Worm (Caenorhabditis elegans): Measurements from ENCODE around the gene T28H10.2.

Gene T28H10.2

DNA sequence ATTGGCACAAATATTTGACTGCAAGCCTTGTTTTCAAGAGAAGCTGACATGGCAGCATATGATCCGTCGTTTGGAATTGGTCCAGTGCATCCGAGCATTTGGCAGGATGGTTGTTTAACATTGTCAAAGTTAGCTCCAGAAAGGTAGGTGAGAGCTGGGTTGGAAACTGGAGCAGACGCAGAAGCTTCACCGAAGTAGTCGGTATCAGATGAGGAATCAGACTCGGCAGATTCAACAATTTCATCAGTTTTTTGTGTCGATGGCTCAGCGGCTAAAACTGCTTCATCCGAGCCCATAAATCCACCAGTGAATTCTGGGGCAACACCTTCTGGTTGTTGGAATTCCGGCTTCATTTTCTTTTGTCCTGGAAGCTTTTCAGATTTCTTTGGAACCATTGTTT is 36.9 kb upstream of the T28H10.2 start:
- TF ChIP-seq nhr-12 (tag; optimal IDR thresholded peaks at IDR 0.05) (no peak), unc-62 (GFP tag; optimal IDR thresholded peaks at IDR 0.05) (no peak), mab-5 (tag; optimal IDR thresholded peaks at IDR 0.05) (no peak), ceh-43 (GFP tag; optimal IDR thresholded peaks at IDR 0.05) (no peak), unc-120 (tag; optimal IDR thresholded peaks at IDR 0.05; ENCODE audit: poor library complexity, severe bottlenecking) (no peak), elt-1 (tag; optimal IDR thresholded peaks at IDR 0.05; ENCODE audit: borderline replicate concordance, insufficient read depth) (no peak), drap-1 (GFP tag; optimal IDR thresholded peaks at IDR 0.05) (no peak), mep-1 (tag; optimal IDR thresholded peaks at IDR 0.05) (no peak), lin-32 (GFP tag; optimal IDR thresholded peaks at IDR 0.05) (no peak), unc-39 (tag; optimal IDR thresholded peaks at IDR 0.05) (no peak), snpc-4 (tag; optimal IDR thresholded peaks at IDR 0.05) (no peak), bed-3 (GFP tag; optimal IDR thresholded peaks at IDR 0.05) (no peak), sem-2 (GFP tag; optimal IDR thresholded peaks at IDR 0.05) (no peak), ham-2 (GFP tag; optimal IDR thresholded peaks at IDR 0.05) (no peak), elt-3 (tag; optimal IDR thresholded peaks at IDR 0.05) (no peak), ztf-11 (tag; optimal IDR thresholded peaks at IDR 0.05) (no peak), M03D4.4 (tag; optimal IDR thresholded peaks at IDR 0.05) (no peak), nhr-2 (tag; optimal IDR thresholded peaks at IDR 0.05) (no peak), blmp-1 (tag; optimal IDR thresholded peaks at IDR 0.05) (no peak)

DNA sequence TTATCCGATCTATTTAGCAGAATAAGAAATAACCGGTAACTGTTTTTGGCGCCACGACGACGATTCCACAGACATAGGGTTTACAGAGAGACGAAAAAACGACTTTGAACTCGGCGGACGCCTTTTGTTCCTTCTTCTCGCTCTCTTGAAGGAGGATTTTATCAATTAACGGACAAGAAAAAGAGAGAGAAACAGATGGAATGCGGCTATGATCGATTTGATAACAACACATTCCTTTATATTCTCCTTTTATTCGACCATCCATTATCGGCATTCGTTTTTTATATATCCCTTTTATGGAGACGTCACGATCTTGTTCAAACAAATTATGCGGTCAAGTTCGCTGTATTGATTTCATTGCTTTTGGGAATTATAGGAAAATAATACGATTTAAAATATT is 36.1 kb upstream of the T28H10.2 start:
- TF ChIP-seq lin-32 (GFP tag; optimal IDR thresholded peaks at IDR 0.05), result no peak
- no peak for TF ChIP-seq drap-1 (GFP tag; optimal IDR thresholded peaks at IDR 0.05)
- no peak for TF ChIP-seq unc-62 (GFP tag; optimal IDR thresholded peaks at IDR 0.05)
- no peak for TF ChIP-seq zip-8 (tag; optimal IDR thresholded peaks at IDR 0.05)
- no peak for TF ChIP-seq nhr-2 (tag; optimal IDR thresholded peaks at IDR 0.05)
- no peak for TF ChIP-seq ceh-39 (tag; optimal IDR thresholded peaks at IDR 0.05)
- no peak for TF ChIP-seq M03D4.4 (tag; optimal IDR thresholded peaks at IDR 0.05)
- TF ChIP-seq nhr-237 (tag; optimal IDR thresholded peaks at IDR 0.05), result no peak
- TF ChIP-seq ces-1 (GFP tag; optimal IDR thresholded peaks at IDR 0.05), result no peak
- no peak for TF ChIP-seq tbx-8 (GFP tag; optimal IDR thresholded peaks at IDR 0.05)
- TF ChIP-seq pha-4 (tag; optimal IDR thresholded peaks at IDR 0.05), result no peak
- no peak for TF ChIP-seq sem-2 (GFP tag; optimal IDR thresholded peaks at IDR 0.05)
- TF ChIP-seq sptf-1 (tag; optimal IDR thresholded peaks at IDR 0.05), result no peak
- TF ChIP-seq mep-1 (tag; optimal IDR thresholded peaks at IDR 0.05), result no peak
- no peak for TF ChIP-seq blmp-1 (tag; optimal IDR thresholded peaks at IDR 0.05)
- no peak for TF ChIP-seq ceh-83 (GFP tag; optimal IDR thresholded peaks at IDR 0.05)
- TF ChIP-seq elt-1 (tag; optimal IDR thresholded peaks at IDR 0.05; ENCODE audit: borderline replicate concordance, insufficient read depth), result no peak
- no peak for TF ChIP-seq hlh-1 (tag; optimal IDR thresholded peaks at IDR 0.05)
- no peak for TF ChIP-seq mab-5 (tag; optimal IDR thresholded peaks at IDR 0.05)
- TF ChIP-seq unc-120 (tag; optimal IDR thresholded peaks at IDR 0.05; ENCODE audit: poor library complexity, severe bottlenecking), result no peak

DNA sequence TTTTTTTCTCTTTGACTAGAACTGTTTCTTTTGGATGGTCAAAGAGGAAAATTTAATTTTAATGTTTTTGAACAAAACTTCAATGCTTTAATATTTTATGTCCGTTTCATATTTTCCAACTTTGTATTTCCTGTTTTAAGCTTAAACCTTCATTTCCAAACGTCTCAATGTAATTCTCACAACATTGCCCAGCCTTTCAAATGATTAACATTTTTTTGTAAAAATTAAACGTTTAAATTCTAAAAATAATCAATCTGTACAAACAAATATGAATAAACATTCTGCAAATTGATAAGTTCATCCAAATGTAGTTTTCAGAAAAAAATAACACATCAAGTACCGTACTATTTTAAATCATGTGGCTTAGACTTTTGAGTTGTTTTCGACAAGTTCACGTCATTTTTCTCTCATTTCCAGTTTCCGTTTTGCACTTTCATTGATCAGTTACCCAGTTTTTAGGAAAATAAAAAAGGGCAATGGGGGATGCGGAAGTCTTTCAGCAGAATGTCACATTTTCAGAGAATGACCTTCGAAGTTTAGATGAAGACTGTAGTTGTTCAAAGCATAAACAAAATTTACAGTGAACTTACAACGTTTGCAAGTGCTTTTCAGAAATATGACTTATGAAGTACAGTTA is 30.1 kb upstream of the T28H10.2 start:
- no peak for TF ChIP-seq lin-13 (tag; optimal IDR thresholded peaks at IDR 0.05)
- TF ChIP-seq ceh-83 (GFP tag; optimal IDR thresholded peaks at IDR 0.05), result no peak
- TF ChIP-seq ham-2 (GFP tag; optimal IDR thresholded peaks at IDR 0.05), result no peak
- no peak for TF ChIP-seq mep-1 (tag; optimal IDR thresholded peaks at IDR 0.05)
- no peak for TF ChIP-seq bed-3 (GFP tag; optimal IDR thresholded peaks at IDR 0.05)
- TF ChIP-seq tbx-8 (GFP tag; optimal IDR thresholded peaks at IDR 0.05), result no peak
- no peak for TF ChIP-seq drap-1 (GFP tag; optimal IDR thresholded peaks at IDR 0.05)
- TF ChIP-seq flh-1 (GFP tag; optimal IDR thresholded peaks at IDR 0.05), result no peak
- TF ChIP-seq zip-8 (tag; optimal IDR thresholded peaks at IDR 0.05), result no peak
- TF ChIP-seq snpc-4 (tag; optimal IDR thresholded peaks at IDR 0.05), result no peak
- no peak for TF ChIP-seq unc-120 (tag; optimal IDR thresholded peaks at IDR 0.05; ENCODE audit: poor library complexity, severe bottlenecking)

DNA sequence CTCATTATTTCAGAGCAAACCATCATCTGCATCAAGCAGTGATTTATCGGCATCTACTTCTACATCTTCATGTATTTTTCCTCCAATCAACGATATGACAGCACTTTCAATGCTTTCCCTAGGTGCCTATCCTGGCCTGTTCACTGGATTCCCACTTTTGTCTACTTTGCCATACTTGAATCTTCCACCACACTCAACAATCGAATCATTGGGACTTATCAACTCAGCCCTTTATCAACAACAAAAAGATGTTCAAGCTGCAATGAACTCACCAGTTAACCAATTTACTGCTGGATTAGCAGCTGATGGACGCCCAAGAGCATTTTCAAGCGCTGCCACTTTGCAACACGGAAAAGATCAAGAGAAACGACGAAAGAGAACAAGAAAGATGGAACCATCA is 28.5 kb upstream of the T28H10.2 start:
- TF ChIP-seq unc-39 (tag; optimal IDR thresholded peaks at IDR 0.05) (no peak), ceh-83 (GFP tag; optimal IDR thresholded peaks at IDR 0.05) (no peak), bed-3 (GFP tag; optimal IDR thresholded peaks at IDR 0.05) (no peak)

DNA sequence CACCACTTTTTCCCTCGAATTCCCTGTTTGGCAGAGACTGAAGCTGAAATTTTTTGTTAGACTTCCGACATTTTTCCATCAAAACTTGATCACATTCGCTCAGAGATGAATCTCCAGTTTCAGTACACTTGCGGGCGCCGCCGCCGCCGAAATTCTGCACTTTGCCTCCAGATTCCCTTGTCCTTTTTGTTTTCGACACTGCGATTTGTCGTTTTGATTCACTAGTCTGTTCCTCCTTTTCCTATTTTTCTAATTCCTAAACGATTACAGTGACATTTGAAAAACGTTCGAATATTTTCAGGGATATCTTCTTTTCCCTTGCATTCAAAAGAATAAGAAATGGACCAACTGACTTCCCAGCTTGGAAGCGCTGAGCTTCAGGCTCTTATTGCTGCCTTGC is 28.0 kb upstream of the T28H10.2 start, which contains the start of gene F45D3.2:
Gene F45D3.2 (plus strand): TSS at position 301 of the 400 bp plus-strand sequence.
- TF ChIP-seq ceh-43 (GFP tag; optimal IDR thresholded peaks at IDR 0.05) (no peak), elt-3 (tag; optimal IDR thresholded peaks at IDR 0.05) (no peak), tbx-8 (GFP tag; optimal IDR thresholded peaks at IDR 0.05) (no peak), nhr-2 (tag; optimal IDR thresholded peaks at IDR 0.05) (no peak), hlh-1 (tag; optimal IDR thresholded peaks at IDR 0.05) (no peak), pha-4 (tag; optimal IDR thresholded peaks at IDR 0.05) (no peak), nhr-28 (tag; optimal IDR thresholded peaks at IDR 0.05) (no peak), ham-2 (GFP tag; optimal IDR thresholded peaks at IDR 0.05) (no peak), drap-1 (GFP tag; optimal IDR thresholded peaks at IDR 0.05) (no peak), bed-3 (GFP tag; optimal IDR thresholded peaks at IDR 0.05) (no peak), unc-39 (tag; optimal IDR thresholded peaks at IDR 0.05) (no peak), cnd-1 (tag; optimal IDR thresholded peaks at IDR 0.05) (no peak), ces-1 (GFP tag; optimal IDR thresholded peaks at IDR 0.05) (no peak), unc-120 (tag; optimal IDR thresholded peaks at IDR 0.05; ENCODE audit: poor library complexity, severe bottlenecking) (no peak)

All from whole organism, mixed stage, embryonic.